Worm (Caenorhabditis elegans) whole organism, mixed stage, embryonic: ENCODE results near the gene unc-60.

Experiments used
- M03D4.4 ChIP-seq: sonication (generic microtip); optimal IDR thresholded peaks from 2 replicates; lab custom pipeline; 2017; ENCODE audit warnings: mild to moderate bottlenecking, missing genetic modification characterization, missing compliant biosample characterization
- lin-13 ChIP-seq: fragments of 150-350 bp; optimal IDR thresholded peaks from 2 replicates; lab custom pipeline; 2014; ENCODE audit warnings: missing biosample characterization, missing genetic modification characterization
- lin-32 ChIP-seq: fragments of 200-800 bp; sonication (Bioruptor generic); optimal IDR thresholded peaks from 2 replicates; lab custom pipeline; 2018; ENCODE audit warnings: mild to moderate bottlenecking, missing genetic modification characterization, missing compliant biosample characterization
- lsy-2 ChIP-seq: fragments of 150-350 bp; optimal IDR thresholded peaks from 2 replicates; lab custom pipeline; 2014; ENCODE audit warnings: missing biosample characterization, missing genetic modification characterization
- mep-1 ChIP-seq: fragments of 150-350 bp; optimal IDR thresholded peaks from 2 replicates; lab custom pipeline; 2017; ENCODE audit warnings: missing biosample characterization, missing genetic modification reagents, missing genetic modification characterization, inconsistent platforms
- nhr-237 ChIP-seq: fragments of 150-350 bp; optimal IDR thresholded peaks from 2 replicates; lab custom pipeline; 2014; ENCODE audit warnings: missing biosample characterization, missing genetic modification characterization
- nhr-76 ChIP-seq: sonication (generic microtip); optimal IDR thresholded peaks from 2 replicates; lab custom pipeline; 2017; ENCODE audit warnings: missing biosample characterization, missing genetic modification characterization
- pha-4 ChIP-seq: fragments of 150-350 bp; optimal IDR thresholded peaks from 2 replicates; lab custom pipeline; 2018; ENCODE audit warnings: missing biosample characterization, missing genetic modification reagents, missing genetic modification characterization
- unc-39 ChIP-seq: fragments of 150-350 bp; optimal IDR thresholded peaks from 2 replicates; lab custom pipeline; 2014; ENCODE audit warnings: missing biosample characterization, missing genetic modification characterization
- unc-62 ChIP-seq: fragments of 150-350 bp; optimal IDR thresholded peaks from 2 replicates; lab custom pipeline; 2014; ENCODE audit warnings: missing biosample characterization, missing genetic modification reagents, missing genetic modification characterization

DNA sequence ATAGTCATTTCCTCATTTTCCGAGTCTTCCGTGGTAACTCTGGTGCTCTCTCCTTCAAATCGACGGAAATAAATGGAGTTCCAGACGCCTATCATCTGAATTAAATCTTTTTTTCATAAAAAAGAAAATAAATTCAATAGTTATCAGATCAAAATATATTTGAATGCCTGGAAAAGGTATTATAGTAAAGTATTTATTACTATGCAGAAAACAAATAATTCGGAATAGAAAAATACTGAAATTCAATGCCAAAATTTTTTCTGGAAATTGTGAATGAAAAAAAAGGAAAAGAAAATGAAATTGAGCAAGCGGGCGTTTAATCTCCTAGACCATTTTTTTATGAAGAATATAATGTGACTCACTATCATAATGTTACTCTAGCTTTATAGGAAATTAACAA, 16.6 kb downstream of the unc-60 start, which contains the start of gene C38C3.6:
- TF ChIP-seq nhr-76 (tag; lab: Kevin White, UChicago) (no peak), lin-32 (no peak), pha-4 (no peak), unc-62 (no peak), M03D4.4 (no peak), mep-1 (tag; lab: Kevin White, UChicago) (no peak), lsy-2 (tag; lab: Kevin White, UChicago) (no peak), lin-13 (no peak), nhr-237 (no peak), unc-39 (tag; lab: Kevin White, UChicago) (no peak)
